Worm (Caenorhabditis elegans) whole organism, L2 larva: ENCODE data around the gene srg-50.

Experiments used
- lin-11 ChIP-seq: fragments of 150-350 bp; sonication (generic microtip); optimal IDR thresholded peaks from 2 replicates; lab custom pipeline; 2014; ENCODE audit warnings: missing biosample characterization, missing genetic modification characterization, inconsistent platforms, mixed read lengths
- mab-5 ChIP-seq: fragments of 150-350 bp; optimal IDR thresholded peaks from 2 replicates; lab custom pipeline; 2014; ENCODE audit warnings: missing biosample characterization, missing genetic modification characterization
- nhr-237 ChIP-seq: fragments of 150-350 bp; optimal IDR thresholded peaks from 2 replicates; lab custom pipeline; 2014; ENCODE audit warnings: missing biosample characterization, missing genetic modification characterization
- zag-1 ChIP-seq: fragments of 150-350 bp; optimal IDR thresholded peaks from 2 replicates; lab custom pipeline; 2014; ENCODE audit warnings: missing biosample characterization, missing genetic modification characterization
- ztf-11 ChIP-seq: sonication (generic microtip); optimal IDR thresholded peaks from 2 replicates; lab custom pipeline; 2017; ENCODE audit warnings: missing biosample characterization, missing genetic modification characterization

DNA sequence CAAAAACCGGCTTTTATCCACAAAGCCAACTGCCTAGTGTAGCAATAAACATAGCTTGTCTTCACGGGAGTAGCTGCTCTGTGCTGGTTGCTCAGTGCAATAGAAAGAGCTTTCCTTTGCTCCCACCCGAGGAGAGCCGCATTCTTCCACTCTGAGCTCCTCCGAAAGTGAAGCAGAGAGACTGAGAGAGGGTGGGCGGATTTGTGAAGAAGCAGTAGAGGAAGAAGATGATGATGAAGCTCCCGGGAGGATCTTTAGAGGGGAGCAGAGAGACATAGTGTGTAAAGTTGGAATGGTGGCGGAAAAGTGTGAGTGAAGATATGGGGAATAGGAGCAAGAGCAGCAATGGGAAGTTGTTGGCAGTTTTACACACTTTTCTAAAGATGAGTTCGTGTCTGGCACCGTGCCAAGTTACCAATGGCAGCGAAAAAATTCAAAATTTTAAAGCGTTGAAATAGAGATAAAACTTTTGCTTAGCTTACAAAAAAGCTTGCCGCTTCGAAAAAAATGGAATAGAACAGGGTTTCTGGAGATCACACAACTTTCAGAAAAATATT lies 23.6 kb upstream of the srg-50 start, which contains the start of gene ZC477.4:
- no peak for TF ChIP-seq mab-5 (tag; lab: Kevin White, UChicago)
- no peak for TF ChIP-seq nhr-237
- TF ChIP-seq ztf-11 (tag; lab: Kevin White, UChicago), result no peak
- no peak for TF ChIP-seq lin-11 (tag; lab: Kevin White, UChicago)
- no peak for TF ChIP-seq zag-1 (tag; lab: Kevin White, UChicago)
